Fruit fly (Drosophila melanogaster) whole organism, wandering third instar larva: ENCODE measurements around the gene ais.

Experiments
- Abd-B ChIP-seq: fragments of >200 bp; optimal IDR thresholded peaks from 2 replicates; lab custom pipeline; 2017; ENCODE audit warnings: missing biosample characterization, missing genetic modification characterization
- CG32264 ChIP-seq: fragments of 200-800 bp; sonication (Bioruptor generic); optimal IDR thresholded peaks from 2 replicates; lab custom pipeline; 2016; ENCODE audit warnings: missing biosample characterization, missing genetic modification characterization
- CG9705 ChIP-seq: fragments of 200-800 bp; sonication (Bioruptor generic); optimal IDR thresholded peaks from 2 replicates; lab custom pipeline; 2018; ENCODE audit warnings: missing biosample characterization, mild to moderate bottlenecking, missing genetic modification characterization
- CrebA ChIP-seq: fragments of 200-800 bp; sonication (Bioruptor generic); optimal IDR thresholded peaks from 2 replicates; lab custom pipeline; 2016; ENCODE audit warnings: missing biosample characterization, mild to moderate bottlenecking, missing genetic modification characterization, borderline replicate concordance
- Dfd ChIP-seq: fragments of >200 bp; optimal IDR thresholded peaks from 2 replicates; lab custom pipeline; 2017; ENCODE audit warnings: missing biosample characterization, missing genetic modification characterization
- Dif ChIP-seq: fragments of 200-275, 200-300 bp; sonication (Bioruptor generic); optimal IDR thresholded peaks from 2 replicates; lab custom pipeline; 2018; ENCODE audit warnings: missing biosample characterization, missing genetic modification characterization; ENCODE audit not compliant: partially characterized antibody
- GATAd ChIP-seq: sonication (Bioruptor generic); optimal IDR thresholded peaks from 2 replicates; lab custom pipeline; 2016; ENCODE audit warnings: missing biosample characterization, missing genetic modification characterization
- HLH106 ChIP-seq: fragments of 200-800 bp; optimal IDR thresholded peaks from 3 replicates; lab custom pipeline; 2019; ENCODE audit warnings: missing biosample characterization, mild to moderate bottlenecking, missing genetic modification characterization, moderate library complexity
- Hnf4 ChIP-seq: fragments of 200-800 bp; sonication (Bioruptor generic); optimal IDR thresholded peaks from 2 replicates; lab custom pipeline; 2016; ENCODE audit warnings: missing biosample characterization, mild to moderate bottlenecking, missing genetic modification characterization
- Hr78 ChIP-seq: fragments of >200 bp; optimal IDR thresholded peaks from 2 replicates; lab custom pipeline; 2017; ENCODE audit warnings: missing biosample characterization, missing genetic modification characterization
- Hr83 ChIP-seq: fragments of 200-300 bp; sonication (Bioruptor generic); optimal IDR thresholded peaks from 2 replicates; lab custom pipeline; 2016; ENCODE audit warnings: missing biosample characterization, mild to moderate bottlenecking, missing genetic modification characterization, moderate library complexity; ENCODE audit not compliant: poor library complexity, severe bottlenecking
- Jra ChIP-seq: sonication (Bioruptor generic); optimal IDR thresholded peaks from 2 replicates; lab custom pipeline; 2016; ENCODE audit warnings: missing biosample characterization, missing genetic modification characterization
- Myc ChIP-seq: fragments of >200 bp; optimal IDR thresholded peaks from 2 replicates; lab custom pipeline; 2017
- N ChIP-seq: fragments of >200 bp; optimal IDR thresholded peaks from 2 replicates; lab custom pipeline; 2018; ENCODE audit warnings: missing biosample characterization, missing external identifiers, missing genetic modification characterization
- OdsH ChIP-seq: fragments of 200-800 bp; sonication (Bioruptor generic); optimal IDR thresholded peaks from 2 replicates; lab custom pipeline; 2016; ENCODE audit warnings: missing biosample characterization, mild to moderate bottlenecking, missing genetic modification characterization
- Rel ChIP-seq, 2 experiments: fragments of 200-800 bp; sonication (Bioruptor generic) in 1 of 2; optimal IDR thresholded peaks; 2 replicates in 1 of 2; 3 replicates in 1 of 2; lab custom pipeline; 2016 to 2019; ENCODE audit warnings: mild to moderate bottlenecking in 2 of 2, missing biosample characterization in 2 of 2, missing genetic modification characterization in 2 of 2, moderate library complexity in 1 of 2
- Vsx2 ChIP-seq: fragments of 200-300, 225-300 bp; sonication (Bioruptor generic); optimal IDR thresholded peaks from 2 replicates; lab custom pipeline; 2018; ENCODE audit warnings: missing biosample characterization, missing genetic modification characterization; ENCODE audit not compliant: partially characterized antibody
- brk ChIP-seq: fragments of 200-800 bp; sonication (Bioruptor generic); optimal IDR thresholded peaks from 2 replicates; lab custom pipeline; 2016; ENCODE audit warnings: missing biosample characterization, mild to moderate bottlenecking, missing genetic modification characterization
- dl ChIP-seq, 2 experiments: fragments of 175-275, 200-275 bp in 1 of 2; fragments of 200-275 bp in 1 of 2; sonication (Bioruptor generic); optimal IDR thresholded peaks; lab custom pipeline; 2018; ENCODE audit warnings: mild to moderate bottlenecking in 2 of 2, missing biosample characterization in 2 of 2, missing genetic modification characterization in 2 of 2, moderate library complexity in 2 of 2; ENCODE audit not compliant: partially characterized antibody in 2 of 2, insufficient read depth in 1 of 2
- dsf ChIP-seq: sonication (Bioruptor generic); optimal IDR thresholded peaks from 2 replicates; lab custom pipeline; 2016; ENCODE audit warnings: missing biosample characterization, missing genetic modification characterization, borderline replicate concordance
- foxo ChIP-seq, 2 experiments: fragments of 200-800 bp; sonication (Bioruptor generic); optimal IDR thresholded peaks; 2 replicates in 1 of 2; 3 replicates in 1 of 2; lab custom pipeline; 2016 to 2017; ENCODE audit warnings: missing biosample characterization in 2 of 2, missing genetic modification characterization in 2 of 2
- fru ChIP-seq: fragments of 200-800 bp; sonication (Bioruptor generic); optimal IDR thresholded peaks from 3 replicates; lab custom pipeline; 2016; ENCODE audit warnings: missing biosample characterization, mild to moderate bottlenecking, missing genetic modification characterization
- h ChIP-seq: fragments of 200-800 bp; sonication (Bioruptor generic); optimal IDR thresholded peaks from 3 replicates; lab custom pipeline; 2016; ENCODE audit warnings: missing biosample characterization, mild to moderate bottlenecking, missing genetic modification characterization
- jim ChIP-seq: fragments of 175-275, 200-325 bp; sonication (Bioruptor generic); optimal IDR thresholded peaks from 2 replicates; lab custom pipeline; 2016; ENCODE audit warnings: missing biosample characterization, mild to moderate bottlenecking, missing genetic modification characterization
- lola ChIP-seq: fragments of >200 bp; optimal IDR thresholded peaks from 2 replicates; lab custom pipeline; 2017; ENCODE audit warnings: missing biosample characterization, missing genetic modification characterization
- pan ChIP-seq: fragments of >200 bp; optimal IDR thresholded peaks from 2 replicates; lab custom pipeline; 2017
- psq ChIP-seq: fragments of 200-800 bp; sonication (Bioruptor generic); optimal IDR thresholded peaks from 3 replicates; lab custom pipeline; 2017; ENCODE audit warnings: missing biosample characterization, mild to moderate bottlenecking, missing genetic modification characterization, moderate library complexity
- rgr ChIP-seq: fragments of 200-800 bp; sonication (Bioruptor generic); optimal IDR thresholded peaks from 3 replicates; lab custom pipeline; 2016; ENCODE audit warnings: missing biosample characterization, mild to moderate bottlenecking, missing genetic modification characterization
- sage ChIP-seq: fragments of 200-800 bp; sonication (Bioruptor generic); optimal IDR thresholded peaks from 2 replicates; lab custom pipeline; 2016; ENCODE audit warnings: missing biosample characterization, mild to moderate bottlenecking, missing genetic modification characterization
- sv ChIP-seq: fragments of 200-800 bp; sonication (Bioruptor generic); optimal IDR thresholded peaks from 3 replicates; lab custom pipeline; 2016; ENCODE audit warnings: missing biosample characterization, missing genetic modification characterization
- tai ChIP-seq: sonication (Bioruptor generic); optimal IDR thresholded peaks from 2 replicates; lab custom pipeline; 2016; ENCODE audit warnings: missing biosample characterization, missing genetic modification characterization
- usp ChIP-seq: fragments of >200 bp; optimal IDR thresholded peaks from 2 replicates; lab custom pipeline; 2017; ENCODE audit warnings: missing biosample characterization, missing genetic modification characterization
- woc ChIP-seq: sonication (Bioruptor generic); optimal IDR thresholded peaks from 2 replicates; lab custom pipeline; 2016; ENCODE audit warnings: missing biosample characterization, mild to moderate bottlenecking, missing genetic modification characterization

ais gene

DNA sequence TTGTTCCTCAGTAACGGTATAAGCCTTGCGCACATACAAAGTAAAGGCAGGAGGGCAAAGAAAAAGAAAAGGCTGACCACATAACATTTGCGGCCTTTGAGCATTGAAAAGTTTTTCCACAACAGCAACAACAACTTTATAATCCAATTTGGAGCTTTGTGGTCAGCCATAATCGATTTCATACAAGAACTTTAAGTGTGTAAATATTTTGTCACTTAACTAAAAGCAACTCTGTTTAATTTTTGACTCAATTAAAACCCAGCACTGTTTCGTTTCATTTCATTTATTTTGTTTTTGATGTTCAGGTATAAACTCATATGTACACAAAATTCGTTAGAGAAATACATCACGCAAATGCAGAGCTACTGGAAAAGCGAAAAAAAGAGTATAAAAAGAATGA, 7.0 kb downstream of the ais start, which contains the start of gene CG42816:
TSS of gene CG42816 (minus strand) at position 101 of the 400 bp plus-strand sequence.
- TF ChIP-seq GATAd (no peak), Dif (GFP tag; lab: Kevin White, UChicago) (no peak), brk (GFP tag; lab: Kevin White, UChicago) (no peak), Abd-B (no peak), N (no peak), dsf (no peak), usp (no peak), Rel (GFP tag; optimal IDR thresholded peaks at IDR 0.05; lab: Kevin White, UChicago) (no peak), Rel (tag; optimal IDR thresholded peaks at IDR 0.05; lab: Kevin White, UChicago) (no peak), Dfd (GFP tag; lab: Kevin White, UChicago) (no peak), HLH106 (tag; lab: Kevin White, UChicago) (no peak), Hr78 (GFP tag; lab: Kevin White, UChicago) (no peak), dl (GFP tag; optimal IDR thresholded peaks at IDR 0.05; lab: Kevin White, UChicago; ENCODE audit: insufficient read depth in 1 of 2, partially characterized antibody in 2 of 2) (no peak), Hnf4 (GFP tag; lab: Kevin White, UChicago) (no peak), foxo (GFP tag; optimal IDR thresholded peaks at IDR 0.05; lab: Kevin White, UChicago) (no peak), Myc (lab: Kevin White, UChicago) (no peak), CrebA (GFP tag; lab: Kevin White, UChicago) (no peak), lola (no peak), woc (no peak)

dm6 chr3L:17791495-17791894, 13.0 kb downstream of the ais start:
- no peak for TF ChIP-seq woc
- no peak for TF ChIP-seq tai (GFP tag; lab: Kevin White, UChicago)

dm6 chr3L:17791467-17791494, 13.2 kb downstream of the ais start, which contains the start of gene CG42815:
CG42815 (minus strand) TSS chr3L:17791486.
- no peak for TF ChIP-seq h (GFP tag; lab: Kevin White, UChicago)
- TF ChIP-seq Hr78 (GFP tag; lab: Kevin White, UChicago): no peak
- TF ChIP-seq sage: no peak
- no peak for TF ChIP-seq Jra (GFP tag; lab: Kevin White, UChicago)
- no peak for TF ChIP-seq Vsx2 (GFP tag; lab: Kevin White, UChicago)
- TF ChIP-seq tai (GFP tag; lab: Kevin White, UChicago): no peak
- no peak for TF ChIP-seq Hr83 (GFP tag; lab: Kevin White, UChicago)
- no peak for TF ChIP-seq jim (GFP tag; lab: Kevin White, UChicago)
- TF ChIP-seq dl (GFP tag; optimal IDR thresholded peaks at IDR 0.05; lab: Kevin White, UChicago; ENCODE audit: insufficient read depth in 1 of 2, partially characterized antibody in 2 of 2): no peak
- TF ChIP-seq dsf: no peak
- no peak for TF ChIP-seq CrebA (GFP tag; lab: Kevin White, UChicago)

dm6 chr3L:17791067-17791466, 13.4 kb downstream of the ais start:
- no peak for TF ChIP-seq GATAd
- TF ChIP-seq CrebA (GFP tag; lab: Kevin White, UChicago): no peak
- no peak for TF ChIP-seq sv (GFP tag; lab: Kevin White, UChicago)
- TF ChIP-seq Dif (GFP tag; lab: Kevin White, UChicago): no peak
- TF ChIP-seq Rel (GFP tag; optimal IDR thresholded peaks at IDR 0.05; lab: Kevin White, UChicago): no peak
- no peak for TF ChIP-seq Rel (tag; optimal IDR thresholded peaks at IDR 0.05; lab: Kevin White, UChicago)
- TF ChIP-seq rgr (GFP tag; lab: Kevin White, UChicago): no peak
- TF ChIP-seq pan (lab: Kevin White, UChicago): no peak
- no peak for TF ChIP-seq Jra (GFP tag; lab: Kevin White, UChicago)
- TF ChIP-seq Hr78 (GFP tag; lab: Kevin White, UChicago): no peak
- TF ChIP-seq jim (GFP tag; lab: Kevin White, UChicago): no peak
- TF ChIP-seq foxo (GFP tag; optimal IDR thresholded peaks at IDR 0.05; lab: Kevin White, UChicago): no peak
- no peak for TF ChIP-seq tai (GFP tag; lab: Kevin White, UChicago)

DNA sequence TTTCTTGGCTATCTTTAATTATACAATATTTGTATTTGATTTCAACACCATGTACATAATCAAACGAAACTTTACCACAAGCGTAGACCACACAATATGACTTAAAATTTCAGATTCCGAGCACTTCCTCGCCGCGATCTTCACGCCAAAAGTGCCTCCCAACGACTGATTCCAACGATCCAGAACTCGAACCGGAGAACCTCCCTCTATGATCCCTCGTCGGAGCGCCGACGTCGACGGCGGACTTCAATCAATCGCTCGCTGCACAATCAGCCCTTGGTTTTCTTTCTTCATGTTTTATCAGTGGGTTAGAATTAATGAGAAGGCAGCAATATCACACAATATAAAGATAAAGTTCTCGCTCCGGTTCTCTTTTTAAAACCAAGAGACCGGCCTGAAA, 40.5 kb downstream of the ais start, which contains the start of the genes Adgf-A and Adgf-A2:
TSS of gene Adgf-A (minus strand) at position 172 of the 400 bp plus-strand sequence.
TSS of gene Adgf-A2 (minus strand) at position 172 of the 400 bp plus-strand sequence.
- TF ChIP-seq sv (GFP tag; lab: Kevin White, UChicago) (no peak), CG9705 (GFP tag; lab: Kevin White, UChicago) (no peak), CG32264 (GFP tag; lab: Kevin White, UChicago) (no peak), Hr83 (GFP tag; lab: Kevin White, UChicago) (no peak), OdsH (GFP tag; lab: Kevin White, UChicago) (no peak), jim (GFP tag; lab: Kevin White, UChicago) (no peak), foxo (GFP tag; optimal IDR thresholded peaks at IDR 0.05; lab: Kevin White, UChicago) (no peak), CrebA (GFP tag; lab: Kevin White, UChicago) (no peak), pan (lab: Kevin White, UChicago) (no peak), fru (GFP tag; lab: Kevin White, UChicago) (no peak), dl (GFP tag; optimal IDR thresholded peaks at IDR 0.05; lab: Kevin White, UChicago; ENCODE audit: insufficient read depth in 1 of 2, partially characterized antibody in 2 of 2) (no peak), tai (GFP tag; lab: Kevin White, UChicago) (no peak), HLH106 (tag; lab: Kevin White, UChicago) (no peak), psq (no peak), Rel (GFP tag; optimal IDR thresholded peaks at IDR 0.05; lab: Kevin White, UChicago) (no peak), Rel (tag; optimal IDR thresholded peaks at IDR 0.05; lab: Kevin White, UChicago) (no peak), sage (no peak)
